Fruit fly (Drosophila melanogaster) whole organism, embryonic: ENCODE results near the gene CG31041.

ENCODE experiments used
- Abd-B ChIP-seq: fragments of 200-800 bp; sonication (Bioruptor generic); optimal IDR thresholded peaks from 2 replicates; lab custom pipeline; 2018; ENCODE audit warnings: missing biosample characterization, mild to moderate bottlenecking, missing genetic modification characterization, moderate library complexity
- Ada2b ChIP-seq: fragments of 200-800 bp; sonication (Bioruptor generic); IDR thresholded peaks from 2 replicates; pipeline ENCODE4 v1.3.6; 2022; ENCODE audit warnings: missing biosample characterization, missing genetic modification characterization
- Bteb2 ChIP-seq: fragments of 200-800 bp; sonication (Bioruptor generic); optimal IDR thresholded peaks from 2 replicates; lab custom pipeline; 2016; ENCODE audit warnings: missing biosample characterization, missing genetic modification characterization
- CG10654 ChIP-seq: fragments of 200-800 bp; sonication (Bioruptor generic); optimal IDR thresholded peaks from 2 replicates; lab custom pipeline; 2016; ENCODE audit warnings: missing biosample characterization, missing genetic modification characterization
- CG11696 ChIP-seq: fragments of 200-800 bp; sonication (Bioruptor generic); IDR thresholded peaks from 2 replicates; pipeline ENCODE4 v1.3.6; 2022; ENCODE audit warnings: missing biosample characterization, missing genetic modification characterization
- CG13894 ChIP-seq: fragments of 200-800 bp; sonication (Bioruptor generic); optimal IDR thresholded peaks from 3 replicates; lab custom pipeline; 2018; ENCODE audit warnings: missing biosample characterization, mild to moderate bottlenecking, missing genetic modification characterization, moderate library complexity
- CG1603 ChIP-seq: fragments of 200-800 bp; sonication (Bioruptor generic); optimal IDR thresholded peaks from 2 replicates; lab custom pipeline; 2019; ENCODE audit warnings: missing biosample characterization, mild to moderate bottlenecking, missing genetic modification characterization, moderate library complexity
- CG18764 ChIP-seq: fragments of 200-800 bp; sonication (Bioruptor generic); optimal IDR thresholded peaks from 3 replicates; lab custom pipeline; 2016; ENCODE audit warnings: missing biosample characterization, missing genetic modification characterization
- CG2129 ChIP-seq: fragments of 200-800 bp; sonication (Bioruptor generic); IDR thresholded peaks from 2 replicates; pipeline ENCODE4 v1.3.6; 2022; ENCODE audit warnings: missing biosample characterization, missing genetic modification characterization; ENCODE audit not compliant: partially characterized antibody
- CG3847 ChIP-seq: fragments of 200-800 bp; sonication (Bioruptor generic); IDR thresholded peaks from 2 replicates; pipeline ENCODE4 v1.3.6; 2022; ENCODE audit warnings: missing biosample characterization, missing genetic modification characterization
- CG4617 ChIP-seq: fragments of 200-800 bp; sonication (Bioruptor generic); optimal IDR thresholded peaks from 3 replicates; lab custom pipeline; 2016; ENCODE audit warnings: missing biosample characterization, missing genetic modification characterization, borderline replicate concordance
- CG4820 ChIP-seq: fragments of 200-800 bp; sonication (Bioruptor generic); optimal IDR thresholded peaks from 3 replicates; lab custom pipeline; 2016; ENCODE audit warnings: missing biosample characterization, missing genetic modification characterization
- CG7928 ChIP-seq: fragments of 200-800 bp; sonication (Bioruptor generic); optimal IDR thresholded peaks from 2 replicates; lab custom pipeline; 2017; ENCODE audit warnings: missing biosample characterization, mild to moderate bottlenecking, missing genetic modification characterization
- CG8290 ChIP-seq, 3 experiments: fragments of 200-800 bp; sonication (Bioruptor generic); optimal IDR thresholded peaks; 2 replicates each; lab custom pipeline; 2016 to 2019; ENCODE audit warnings: missing biosample characterization in 3 of 3, missing genetic modification characterization in 3 of 3, mild to moderate bottlenecking in 2 of 3, moderate library complexity in 1 of 3
- CG8388 ChIP-seq: fragments of 200-800 bp; sonication (Bioruptor generic); optimal IDR thresholded peaks from 2 replicates; lab custom pipeline; 2019; ENCODE audit warnings: missing biosample characterization, mild to moderate bottlenecking, missing genetic modification characterization, moderate library complexity
- CG8924 ChIP-seq: fragments of 200-800 bp; optimal IDR thresholded peaks from 3 replicates; lab custom pipeline; 2019; ENCODE audit warnings: missing biosample characterization, mild to moderate bottlenecking, missing genetic modification characterization, moderate library complexity
- CG9727 ChIP-seq: fragments of 200-800 bp; sonication (Bioruptor generic); optimal IDR thresholded peaks from 3 replicates; lab custom pipeline; 2017; ENCODE audit warnings: missing biosample characterization, mild to moderate bottlenecking, missing genetic modification characterization
- E2f2 ChIP-seq: fragments of 200-800 bp; sonication (Bioruptor generic); IDR thresholded peaks from 2 replicates; pipeline ENCODE4 v1.3.6; 2022; ENCODE audit warnings: missing biosample characterization, missing genetic modification characterization
- H2.0 ChIP-seq: fragments of 200-800 bp; sonication (Bioruptor generic); IDR thresholded peaks from 2 replicates; pipeline ENCODE4 v1.3.6; 2022; ENCODE audit warnings: missing biosample characterization, missing genetic modification characterization
- HLH4C ChIP-seq: fragments of 200-800 bp; sonication (Bioruptor generic); IDR thresholded peaks from 3 replicates; pipeline ENCODE4 v1.3.6; 2022; ENCODE audit warnings: missing biosample characterization, missing genetic modification characterization; ENCODE audit not compliant: partially characterized antibody
- Hr51 ChIP-seq, 2 experiments: fragments of 200-800 bp; sonication (Bioruptor generic); optimal IDR thresholded peaks; 2 replicates in 1 of 2; 3 replicates in 1 of 2; lab custom pipeline; 2016 to 2018; ENCODE audit warnings: missing biosample characterization in 2 of 2, missing genetic modification characterization in 2 of 2, mild to moderate bottlenecking in 1 of 2, moderate library complexity in 1 of 2
- Hsf ChIP-seq: fragments of 200-800 bp; sonication (Bioruptor generic); optimal IDR thresholded peaks from 3 replicates; lab custom pipeline; 2016; ENCODE audit warnings: missing biosample characterization, missing genetic modification characterization
- MESR4 ChIP-seq: fragments of 200-800 bp; sonication (Bioruptor generic); optimal IDR thresholded peaks from 2 replicates; lab custom pipeline; 2018; ENCODE audit warnings: missing biosample characterization, mild to moderate bottlenecking, missing genetic modification characterization, moderate library complexity
- Max ChIP-seq: fragments of 200-800 bp; sonication (Bioruptor generic); optimal IDR thresholded peaks from 2 replicates; lab custom pipeline; 2016; ENCODE audit warnings: missing biosample characterization, mild to moderate bottlenecking, missing genetic modification characterization
- Sin3A ChIP-seq: fragments of >200 bp; optimal IDR thresholded peaks from 2 replicates; lab custom pipeline; 2018
- Sox100B ChIP-seq: fragments of 200-800 bp; sonication (Bioruptor generic); optimal IDR thresholded peaks from 3 replicates; lab custom pipeline; 2018; ENCODE audit warnings: missing biosample characterization, mild to moderate bottlenecking, missing genetic modification characterization
- Stat92E ChIP-seq, 3 experiments: fragments of >200 bp in 2 of 3; fragments of 200-800 bp in 1 of 3; sonication (Bioruptor generic) in 1 of 3; optimal IDR thresholded peaks; 2 replicates each; lab custom pipeline; 2017 to 2019; ENCODE audit warnings: missing biosample characterization in 3 of 3, missing genetic modification characterization in 3 of 3, mild to moderate bottlenecking in 1 of 3, moderate library complexity in 1 of 3
- aop ChIP-seq: fragments of 200-800 bp; sonication (Bioruptor generic); IDR thresholded peaks from 2 replicates; pipeline ENCODE4 v1.3.6; 2022; ENCODE audit warnings: missing biosample characterization, missing genetic modification characterization
- ato ChIP-seq: fragments of 200-800 bp; sonication (Bioruptor generic); IDR thresholded peaks from 2 replicates; pipeline ENCODE4 v1.3.6; 2022; ENCODE audit warnings: missing biosample characterization, missing genetic modification characterization; ENCODE audit not compliant: partially characterized antibody
- bab2 ChIP-seq: fragments of 200-800 bp; sonication (Bioruptor generic); optimal IDR thresholded peaks from 2 replicates; lab custom pipeline; 2016; ENCODE audit warnings: missing biosample characterization, missing genetic modification characterization
- bsh ChIP-seq, 2 experiments: fragments of 200-800 bp; sonication (Bioruptor generic); optimal IDR thresholded peaks; 2 replicates each; lab custom pipeline; 2017 to 2018; ENCODE audit warnings: mild to moderate bottlenecking in 2 of 2, missing biosample characterization in 2 of 2, missing genetic modification characterization in 2 of 2, moderate library complexity in 1 of 2
- btn ChIP-seq: fragments of 200-800 bp; sonication (Bioruptor generic); optimal IDR thresholded peaks from 2 replicates; lab custom pipeline; 2016; ENCODE audit warnings: missing biosample characterization, missing genetic modification characterization
- ems ChIP-seq: fragments of 200-800 bp; sonication (Bioruptor generic); optimal IDR thresholded peaks from 3 replicates; lab custom pipeline; 2016; ENCODE audit warnings: missing biosample characterization, missing genetic modification characterization
- esg ChIP-seq: fragments of 200-800 bp; sonication (Bioruptor generic); conservative IDR thresholded peaks from 2 replicates; pipeline ENCODE4 v1.3.6; 2022; ENCODE audit warnings: missing biosample characterization, missing genetic modification characterization
- gce ChIP-seq: fragments of 200-800 bp; sonication (Bioruptor generic); IDR thresholded peaks from 3 replicates; pipeline ENCODE4 v1.3.6; 2022; ENCODE audit warnings: missing biosample characterization, missing genetic modification characterization
- grau ChIP-seq: fragments of 200-800 bp; optimal IDR thresholded peaks from 3 replicates; lab custom pipeline; 2019; ENCODE audit warnings: missing biosample characterization, mild to moderate bottlenecking, missing genetic modification characterization, moderate library complexity
- ken ChIP-seq: fragments of 200-800 bp; sonication (Bioruptor generic); IDR thresholded peaks from 3 replicates; pipeline ENCODE4 v1.3.6; 2022; ENCODE audit warnings: missing biosample characterization, missing genetic modification characterization
- knrl ChIP-seq: fragments of 200-800 bp; sonication (Bioruptor generic); IDR thresholded peaks from 3 replicates; pipeline ENCODE4 v1.3.6; 2022; ENCODE audit warnings: missing biosample characterization, missing genetic modification characterization; ENCODE audit not compliant: partially characterized antibody
- lab ChIP-seq: fragments of 200-800 bp; sonication (Bioruptor generic); optimal IDR thresholded peaks from 3 replicates; lab custom pipeline; 2017; ENCODE audit warnings: missing biosample characterization, missing genetic modification characterization, mild to moderate bottlenecking, moderate library complexity, missing genetic modification reagents
- lmd ChIP-seq: fragments of 200-800 bp; sonication (Bioruptor generic); IDR thresholded peaks from 2 replicates; pipeline ENCODE4 v1.3.6; 2022; ENCODE audit warnings: missing biosample characterization, missing genetic modification characterization
- nmo ChIP-seq: fragments of 200-800 bp; sonication (Bioruptor generic); optimal IDR thresholded peaks from 2 replicates; lab custom pipeline; 2018; ENCODE audit warnings: missing biosample characterization, mild to moderate bottlenecking, missing genetic modification characterization, moderate library complexity
- psq ChIP-seq: fragments of 200-800 bp; sonication (Bioruptor generic); optimal IDR thresholded peaks from 2 replicates; lab custom pipeline; 2017; ENCODE audit warnings: missing biosample characterization, missing genetic modification characterization
- pum ChIP-seq: fragments of 200-800 bp; sonication (Bioruptor generic); optimal IDR thresholded peaks from 2 replicates; lab custom pipeline; 2016; ENCODE audit warnings: missing biosample characterization, missing genetic modification characterization
- seq ChIP-seq: fragments of 200-800 bp; sonication (Bioruptor generic); IDR thresholded peaks from 2 replicates; pipeline ENCODE4 v1.3.6; 2022; ENCODE audit warnings: missing biosample characterization, missing genetic modification characterization
- sim ChIP-seq: fragments of 200-800 bp; sonication (Bioruptor generic); IDR thresholded peaks from 2 replicates; pipeline ENCODE4 v1.3.6; 2022; ENCODE audit warnings: missing biosample characterization, missing genetic modification characterization
- sr ChIP-seq: fragments of 200-800 bp; sonication (Bioruptor generic); IDR thresholded peaks from 3 replicates; pipeline ENCODE4 v1.3.6; 2022; ENCODE audit warnings: missing biosample characterization, missing genetic modification characterization
- ssp ChIP-seq: fragments of 200-800 bp; sonication (Bioruptor generic); IDR thresholded peaks from 2 replicates; pipeline ENCODE4 v1.3.6; 2022; ENCODE audit warnings: missing biosample characterization, missing genetic modification characterization
- tio ChIP-seq: fragments of 200-800 bp; sonication (Bioruptor generic); optimal IDR thresholded peaks from 2 replicates; lab custom pipeline; 2017; ENCODE audit warnings: missing biosample characterization, missing genetic modification characterization, inconsistent platforms
- unc-4 ChIP-seq: fragments of 200-800 bp; sonication (Bioruptor generic); IDR thresholded peaks from 2 replicates; pipeline ENCODE4 v1.3.6; 2022; ENCODE audit warnings: missing biosample characterization, missing genetic modification characterization; ENCODE audit not compliant: partially characterized antibody

Gene CG31041

dm6 chr3R:29591481-29592138, 904 bp upstream of the CG31041 start, which contains the start of gene alph (continued):
- TF ChIP-seq CG8388 (GFP tag; lab: Kevin White, UChicago) = no peak
- TF ChIP-seq tio (GFP tag; lab: Kevin White, UChicago) = no peak
- TF ChIP-seq ssp (GFP tag; lab: Robert Waterston, UW) = no peak
- peak; percentile 96 for TF ChIP-seq HLH4C (GFP tag; lab: Robert Waterston, UW)
- no peak for TF ChIP-seq CG11696 (GFP tag; lab: Robert Waterston, UW)
- TF ChIP-seq Max (GFP tag; lab: Kevin White, UChicago) = peak; percentile 9
- TF ChIP-seq Bteb2 (GFP tag; lab: Kevin White, UChicago) = peak; percentile 15
- TF ChIP-seq CG9727 (GFP tag; lab: Kevin White, UChicago) = peak; percentile 15
- TF ChIP-seq unc-4 (GFP tag; lab: Robert Waterston, UW) = peak; percentile 96
- peak; percentile 78 for TF ChIP-seq Sin3A (lab: Kevin White, UChicago)
- no peak for TF ChIP-seq bab2 (GFP tag; lab: Kevin White, UChicago)
- TF ChIP-seq btn (GFP tag; lab: Kevin White, UChicago) = peak; percentile 46
- peak in 1 of 3 experiments; percentile 54 for TF ChIP-seq Stat92E (GFP tag; optimal IDR thresholded peaks at IDR 0.05; lab: Kevin White, UChicago)
- no peak for TF ChIP-seq Sox100B
- no peak for TF ChIP-seq CG10654
- no peak for TF ChIP-seq sim (GFP tag; lab: Robert Waterston, UW)
- no peak for TF ChIP-seq pum (GFP tag; lab: Kevin White, UChicago)
- TF ChIP-seq gce = no peak
- peak; percentile 94 for TF ChIP-seq CG4617 (GFP tag; lab: Kevin White, UChicago)
- TF ChIP-seq bsh (GFP tag; optimal IDR thresholded peaks at IDR 0.05; lab: Kevin White, UChicago) = peak in 1 of 2 experiments; percentile 21
- peak; percentile 20 for TF ChIP-seq CG18764
- peak; percentile 57 for TF ChIP-seq Hsf
- peak; percentile 94 for TF ChIP-seq MESR4 (GFP tag; lab: Kevin White, UChicago)
- peak; percentile 98 for TF ChIP-seq ato (GFP tag; lab: Robert Waterston, UW)
- peak; percentile 28; the same call in 1 of the 2 replicates for TF ChIP-seq Ada2b (GFP tag; lab: Robert Waterston, UW)
- TF ChIP-seq lab = peak; percentile 41
- TF ChIP-seq ems (GFP tag; lab: Kevin White, UChicago) = peak; percentile 64
- peak; percentile 13; the same call in 1 of the 2 replicates for TF ChIP-seq H2.0 (GFP tag; lab: Robert Waterston, UW)
- TF ChIP-seq grau (tag; lab: Kevin White, UChicago) = peak; percentile 5
- no peak for TF ChIP-seq aop (GFP tag; lab: Robert Waterston, UW)
- 0 out of 2 replicates have a peak, but pooled peaks have one; percentile 25 for TF ChIP-seq E2f2 (GFP tag; lab: Robert Waterston, UW)
- no peak for TF ChIP-seq psq (GFP tag; lab: Kevin White, UChicago)
- TF ChIP-seq seq (GFP tag; lab: Robert Waterston, UW) = no peak
- TF ChIP-seq CG7928 (GFP tag; lab: Kevin White, UChicago) = no peak
- peak; percentile 45 for TF ChIP-seq nmo (GFP tag; lab: Kevin White, UChicago)
- peak; percentile 51 for TF ChIP-seq CG8290 (GFP tag; optimal IDR thresholded peaks at IDR 0.05; lab: Kevin White, UChicago)
- TF ChIP-seq CG8290 (tag; optimal IDR thresholded peaks at IDR 0.05; lab: Kevin White, UChicago) = peak in 1 of 2 experiments; percentile 72
- TF ChIP-seq CG1603 (tag; lab: Kevin White, UChicago) = peak; percentile 85
- TF ChIP-seq sr = no peak
- peak; percentile 98 for TF ChIP-seq knrl (GFP tag; lab: Robert Waterston, UW)
- no peak for TF ChIP-seq lmd
- TF ChIP-seq CG8924 (tag; lab: Kevin White, UChicago) = peak; percentile 25
- peak; percentile 92 for TF ChIP-seq CG2129
- TF ChIP-seq CG13894 (tag; lab: Kevin White, UChicago) = no peak
- peak; percentile 19 to 33 for TF ChIP-seq Hr51 (GFP tag; optimal IDR thresholded peaks at IDR 0.05; lab: Kevin White, UChicago)
- peak; percentile 61 for TF ChIP-seq CG3847 (GFP tag; lab: Robert Waterston, UW)
- peak; percentile 10 for TF ChIP-seq CG4820 (GFP tag; lab: Kevin White, UChicago)
- TF ChIP-seq Abd-B (GFP tag; lab: Kevin White, UChicago) = peak; percentile 50
- no peak for TF ChIP-seq esg
- no peak for TF ChIP-seq ken (GFP tag; lab: Robert Waterston, UW)
